Worm (Caenorhabditis elegans) whole organism, L2 larva: Measurements from ENCODE around the gene lpr-5.

ENCODE experiments used
- C34F6.9 ChIP-seq: fragments of 150-350 bp; optimal IDR thresholded peaks from 2 replicates; lab custom pipeline; 2014; ENCODE audit warnings: missing biosample characterization, missing genetic modification characterization
- F13H6.1 ChIP-seq: sonication (generic microtip); optimal IDR thresholded peaks from 2 replicates; lab custom pipeline; 2016; ENCODE audit warnings: missing genetic modification characterization, missing compliant biosample characterization
- R02D3.7 ChIP-seq: fragments of 150-350 bp; optimal IDR thresholded peaks from 2 replicates; lab custom pipeline; 2014; ENCODE audit warnings: missing biosample characterization, missing genetic modification characterization
- Y55F3AM.14 ChIP-seq: fragments of 200-800 bp; sonication (Bioruptor generic); optimal IDR thresholded peaks from 2 replicates; lab custom pipeline; 2018; ENCODE audit warnings: mild to moderate bottlenecking, missing genetic modification characterization, missing compliant biosample characterization
- alr-1 ChIP-seq: fragments of 150-350 bp; optimal IDR thresholded peaks from 2 replicates; lab custom pipeline; 2014; ENCODE audit warnings: missing biosample characterization, missing genetic modification characterization
- aly-2 ChIP-seq: fragments of 150-350 bp; optimal IDR thresholded peaks from 2 replicates; lab custom pipeline; 2014; ENCODE audit warnings: missing biosample characterization, missing genetic modification characterization
- blmp-1 ChIP-seq: sonication (generic microtip); optimal IDR thresholded peaks from 2 replicates; lab custom pipeline; 2017; ENCODE audit warnings: missing genetic modification characterization, mild to moderate bottlenecking, missing compliant biosample characterization, antibody characterized with exemption, moderate library complexity; ENCODE audit not compliant: insufficient read depth
- ceh-16 ChIP-seq: fragments of 150-350 bp; optimal IDR thresholded peaks from 2 replicates; lab custom pipeline; 2014; ENCODE audit warnings: missing biosample characterization, missing genetic modification characterization
- ceh-82 ChIP-seq: fragments of 150-350 bp; optimal IDR thresholded peaks from 2 replicates; lab custom pipeline; 2014; ENCODE audit warnings: missing biosample characterization, missing genetic modification characterization
- egl-27 ChIP-seq: sonication (generic microtip); optimal IDR thresholded peaks from 3 replicates; lab custom pipeline; 2017; ENCODE audit warnings: missing biosample characterization, missing genetic modification reagents, missing genetic modification characterization
- elt-1 ChIP-seq: fragments of 150-350 bp; optimal IDR thresholded peaks from 2 replicates; lab custom pipeline; 2014; ENCODE audit warnings: missing biosample characterization, missing genetic modification characterization
- elt-3 ChIP-seq: sonication (generic microtip); optimal IDR thresholded peaks from 2 replicates; lab custom pipeline; 2017; ENCODE audit warnings: missing biosample characterization, missing genetic modification characterization
- fos-1 ChIP-seq: fragments of 150-350 bp; optimal IDR thresholded peaks from 2 replicates; lab custom pipeline; 2014; ENCODE audit warnings: missing biosample characterization, missing genetic modification characterization
- gmeb-1 ChIP-seq: fragments of 150-350 bp; optimal IDR thresholded peaks from 2 replicates; lab custom pipeline; 2014; ENCODE audit warnings: missing biosample characterization, missing genetic modification characterization
- lin-11 ChIP-seq: fragments of 150-350 bp; sonication (generic microtip); optimal IDR thresholded peaks from 2 replicates; lab custom pipeline; 2014; ENCODE audit warnings: missing biosample characterization, missing genetic modification characterization, inconsistent platforms, mixed read lengths
- lin-13 ChIP-seq: fragments of 150-350 bp; optimal IDR thresholded peaks from 2 replicates; lab custom pipeline; 2014; ENCODE audit warnings: missing biosample characterization, missing genetic modification reagents, missing genetic modification characterization
- lin-39 ChIP-seq: fragments of 150-350 bp; optimal IDR thresholded peaks from 2 replicates; lab custom pipeline; 2014; ENCODE audit warnings: missing biosample characterization, missing genetic modification reagents, missing genetic modification characterization
- lsy-2 ChIP-seq, 2 experiments: fragments of 150-350 bp in 1 of 2; sonication (generic microtip) in 1 of 2; optimal IDR thresholded peaks; 2 replicates each; lab custom pipeline; 2014 to 2017; ENCODE audit warnings: missing biosample characterization in 2 of 2, missing genetic modification characterization in 2 of 2
- mab-5 ChIP-seq: fragments of 150-350 bp; optimal IDR thresholded peaks from 2 replicates; lab custom pipeline; 2014; ENCODE audit warnings: missing biosample characterization, missing genetic modification characterization
- mbf-1 ChIP-seq: sonication (generic microtip); optimal IDR thresholded peaks from 2 replicates; lab custom pipeline; 2017; ENCODE audit warnings: missing biosample characterization, missing genetic modification characterization
- nhr-10 ChIP-seq: sonication (generic microtip); optimal IDR thresholded peaks from 2 replicates; lab custom pipeline; 2017; ENCODE audit warnings: missing biosample characterization, missing genetic modification characterization
- nhr-11 ChIP-seq: fragments of 150-350 bp; optimal IDR thresholded peaks from 2 replicates; lab custom pipeline; 2014; ENCODE audit warnings: missing biosample characterization, missing genetic modification characterization
- nhr-21 ChIP-seq: fragments of 150-350 bp; optimal IDR thresholded peaks from 2 replicates; lab custom pipeline; 2014; ENCODE audit warnings: missing biosample characterization, missing genetic modification characterization
- nhr-237 ChIP-seq: fragments of 150-350 bp; optimal IDR thresholded peaks from 2 replicates; lab custom pipeline; 2014; ENCODE audit warnings: missing biosample characterization, missing genetic modification characterization
- nhr-25 ChIP-seq: fragments of 150-350 bp; sonication (generic microtip); optimal IDR thresholded peaks from 3 replicates; lab custom pipeline; 2014; ENCODE audit warnings: missing biosample characterization, missing genetic modification characterization
- nhr-77 ChIP-seq: fragments of 150-350 bp; optimal IDR thresholded peaks from 2 replicates; lab custom pipeline; 2014; ENCODE audit warnings: missing biosample characterization, missing genetic modification characterization
- peb-1 ChIP-seq: fragments of 150-350 bp; optimal IDR thresholded peaks from 2 replicates; lab custom pipeline; 2014; ENCODE audit warnings: missing biosample characterization, missing genetic modification characterization
- sem-4 ChIP-seq: fragments of 150-350 bp; optimal IDR thresholded peaks from 2 replicates; lab custom pipeline; 2014; ENCODE audit warnings: missing biosample characterization, missing genetic modification reagents, missing genetic modification characterization
- skn-1 ChIP-seq: sonication (generic microtip); optimal IDR thresholded peaks from 2 replicates; lab custom pipeline; 2017; ENCODE audit warnings: missing biosample characterization, missing genetic modification characterization
- sma-3 ChIP-seq: sonication (generic microtip); optimal IDR thresholded peaks from 2 replicates; lab custom pipeline; 2016; ENCODE audit warnings: missing genetic modification reagents, missing genetic modification characterization, missing compliant biosample characterization
- sma-9 ChIP-seq, 2 experiments: fragments of 150-350 bp in 1 of 2; sonication (generic microtip) in 1 of 2; optimal IDR thresholded peaks; 2 replicates each; lab custom pipeline; 2014 to 2016; ENCODE audit warnings: missing genetic modification characterization in 2 of 2, mild to moderate bottlenecking in 1 of 2, missing biosample characterization in 1 of 2, missing compliant biosample characterization in 1 of 2, missing genetic modification reagents in 1 of 2, moderate library complexity in 1 of 2
- snpc-4 ChIP-seq: fragments of 150-350 bp; optimal IDR thresholded peaks from 2 replicates; lab custom pipeline; 2014; ENCODE audit warnings: missing biosample characterization, missing genetic modification characterization
- unc-55 ChIP-seq: fragments of 150-350 bp; sonication (generic microtip); optimal IDR thresholded peaks from 3 replicates; lab custom pipeline; 2014; ENCODE audit warnings: missing biosample characterization, missing genetic modification reagents, missing genetic modification characterization
- unc-62 ChIP-seq: fragments of 150-350 bp; optimal IDR thresholded peaks from 2 replicates; lab custom pipeline; 2014; ENCODE audit warnings: missing biosample characterization, missing genetic modification reagents, missing genetic modification characterization
- zag-1 ChIP-seq: fragments of 150-350 bp; optimal IDR thresholded peaks from 2 replicates; lab custom pipeline; 2014; ENCODE audit warnings: missing biosample characterization, missing genetic modification characterization
- ztf-11 ChIP-seq: sonication (generic microtip); optimal IDR thresholded peaks from 2 replicates; lab custom pipeline; 2017; ENCODE audit warnings: missing biosample characterization, missing genetic modification characterization
- ztf-4 ChIP-seq: fragments of 150-350 bp; optimal IDR thresholded peaks from 2 replicates; lab custom pipeline; 2014; ENCODE audit warnings: missing biosample characterization, missing genetic modification characterization

lpr-5 gene

ce11 chrX:11059744-11060143, 2.2 kb upstream of the lpr-5 start, which contains the start of gene lpr-6:
lpr-6 (plus strand) TSS chrX:11059994.
- TF ChIP-seq sma-3 (GFP tag; lab: Kevin White, UChicago): peak; percentile 6
- peak; percentile 51 for TF ChIP-seq ceh-16 (tag; lab: Kevin White, UChicago)
- peak; percentile 4 for TF ChIP-seq nhr-77 (tag; lab: Kevin White, UChicago)
- TF ChIP-seq fos-1 (tag; lab: Kevin White, UChicago): peak; percentile 28
- peak; percentile 77 for TF ChIP-seq nhr-21 (tag; lab: Kevin White, UChicago)
- no peak for TF ChIP-seq nhr-237
- no peak for TF ChIP-seq elt-1 (tag; lab: Kevin White, UChicago)
- no peak for TF ChIP-seq gmeb-1 (tag; lab: Kevin White, UChicago)
- no peak for TF ChIP-seq aly-2 (tag; lab: Kevin White, UChicago)
- TF ChIP-seq egl-27 (tag; lab: Kevin White, UChicago): no peak
- TF ChIP-seq lin-39 (tag; lab: Kevin White, UChicago): no peak

ce11 chrX:11060940-11061339, 983 bp upstream of the lpr-5 start:
- TF ChIP-seq sma-3 (GFP tag; lab: Kevin White, UChicago) (no peak), C34F6.9 (tag; lab: Kevin White, UChicago) (no peak), nhr-21 (tag; lab: Kevin White, UChicago) (peak; percentile 43), blmp-1 (tag; lab: Kevin White, UChicago) (peak; percentile 56), nhr-10 (no peak), nhr-11 (tag; lab: Kevin White, UChicago) (no peak)
- TF ChIP-seq, all 48 proteins: peak for 2

- peak in 1 of 2 experiments; percentile 20 for TF ChIP-seq lsy-2 (tag; optimal IDR thresholded peaks at IDR 0.05; lab: Kevin White, UChicago)
- peak; percentile 16 for TF ChIP-seq nhr-25 (tag; lab: Kevin White, UChicago)
- no peak for TF ChIP-seq lin-13 (GFP tag; lab: Kevin White, UChicago)
- peak; percentile 13 for TF ChIP-seq sem-4 (tag; lab: Kevin White, UChicago)
- TF ChIP-seq egl-27 (tag; lab: Kevin White, UChicago): peak; percentile 47
- no peak for TF ChIP-seq C34F6.9 (tag; lab: Kevin White, UChicago)
- TF ChIP-seq sma-9 (GFP tag; optimal IDR thresholded peaks at IDR 0.05; lab: Kevin White, UChicago): peak; percentile 23
- no peak for TF ChIP-seq sma-9 (tag; optimal IDR thresholded peaks at IDR 0.05; lab: Kevin White, UChicago)
- TF ChIP-seq nhr-21 (tag; lab: Kevin White, UChicago): peak; percentile 76
- TF ChIP-seq fos-1 (tag; lab: Kevin White, UChicago): peak; percentile 56
- peak; percentile 94 for TF ChIP-seq blmp-1 (tag; lab: Kevin White, UChicago)
Observed at ce11 chrX:11064799-11065198, 2.9 kb downstream of the lpr-5 start, which contains the start of gene lpr-4. lpr-4 (plus strand) TSS chrX:11065126.

- TF ChIP-seq mab-5 (tag; lab: Kevin White, UChicago): no peak
- no peak for TF ChIP-seq blmp-1 (tag; lab: Kevin White, UChicago)
- no peak for TF ChIP-seq unc-55
- no peak for TF ChIP-seq snpc-4 (tag; lab: Kevin White, UChicago)
- TF ChIP-seq fos-1 (tag; lab: Kevin White, UChicago): peak; percentile 6
- TF ChIP-seq ceh-82 (tag; lab: Kevin White, UChicago): no peak
- no peak for TF ChIP-seq F13H6.1 (tag; lab: Kevin White, UChicago)
- TF ChIP-seq C34F6.9 (tag; lab: Kevin White, UChicago): no peak
- TF ChIP-seq nhr-237: no peak
- TF ChIP-seq lin-39 (tag; lab: Kevin White, UChicago): no peak
- TF ChIP-seq zag-1 (tag; lab: Kevin White, UChicago): no peak
- no peak for TF ChIP-seq R02D3.7 (tag; lab: Kevin White, UChicago)
- TF ChIP-seq nhr-25 (tag; lab: Kevin White, UChicago): no peak
- no peak for TF ChIP-seq ceh-16 (tag; lab: Kevin White, UChicago)
- TF ChIP-seq elt-3 (tag; lab: Kevin White, UChicago): no peak
- TF ChIP-seq egl-27 (tag; lab: Kevin White, UChicago): peak; percentile 25
- TF ChIP-seq unc-62 (GFP tag; lab: Kevin White, UChicago): no peak
Observed at ce11 chrX:11067256-11067655, 5.3 kb downstream of the lpr-5 start.

- peak; percentile 22 for TF ChIP-seq sma-9 (GFP tag; optimal IDR thresholded peaks at IDR 0.05; lab: Kevin White, UChicago)
- no peak for TF ChIP-seq sma-9 (tag; optimal IDR thresholded peaks at IDR 0.05; lab: Kevin White, UChicago)
- TF ChIP-seq aly-2 (tag; lab: Kevin White, UChicago): no peak
- peak in 1 of 2 experiments; percentile 42 for TF ChIP-seq lsy-2 (tag; optimal IDR thresholded peaks at IDR 0.05; lab: Kevin White, UChicago)
- no peak for TF ChIP-seq nhr-21 (tag; lab: Kevin White, UChicago)
- no peak for TF ChIP-seq unc-62 (GFP tag; lab: Kevin White, UChicago)
- no peak for TF ChIP-seq zag-1 (tag; lab: Kevin White, UChicago)
- no peak for TF ChIP-seq peb-1 (tag; lab: Kevin White, UChicago)
- TF ChIP-seq R02D3.7 (tag; lab: Kevin White, UChicago): no peak
- no peak for TF ChIP-seq sem-4 (tag; lab: Kevin White, UChicago)
- no peak for TF ChIP-seq fos-1 (tag; lab: Kevin White, UChicago)
- TF ChIP-seq lin-11 (tag; lab: Kevin White, UChicago): peak; percentile 16
- peak; percentile 31 for TF ChIP-seq Y55F3AM.14 (GFP tag; lab: Kevin White, UChicago)
- TF ChIP-seq ztf-4 (tag; lab: Kevin White, UChicago): no peak
- no peak for TF ChIP-seq ztf-11 (tag; lab: Kevin White, UChicago)
- TF ChIP-seq unc-55: peak; percentile 81
- no peak for TF ChIP-seq ceh-82 (tag; lab: Kevin White, UChicago)
- TF ChIP-seq nhr-77 (tag; lab: Kevin White, UChicago): no peak
- TF ChIP-seq C34F6.9 (tag; lab: Kevin White, UChicago): peak; percentile 26
- TF ChIP-seq lin-13 (GFP tag; lab: Kevin White, UChicago): no peak
- TF ChIP-seq nhr-10: no peak
- peak; percentile 8 for TF ChIP-seq mab-5 (tag; lab: Kevin White, UChicago)
- TF ChIP-seq mbf-1 (tag; lab: Kevin White, UChicago): no peak
- TF ChIP-seq alr-1 (tag; lab: Kevin White, UChicago): no peak
- no peak for TF ChIP-seq F13H6.1 (tag; lab: Kevin White, UChicago)
- TF ChIP-seq skn-1 (tag; lab: Kevin White, UChicago): no peak
- no peak for TF ChIP-seq blmp-1 (tag; lab: Kevin White, UChicago)
- TF ChIP-seq gmeb-1 (tag; lab: Kevin White, UChicago): no peak
- no peak for TF ChIP-seq egl-27 (tag; lab: Kevin White, UChicago)
- TF ChIP-seq nhr-25 (tag; lab: Kevin White, UChicago): no peak
Observed at ce11 chrX:11068334-11068733, 6.4 kb downstream of the lpr-5 start, which contains the start of gene apt-9. apt-9 (plus strand) TSS chrX:11068527.
